Worm (Caenorhabditis elegans) whole organism, late embryonic: ENCODE measurements around the gene C03C10.7.

Experiments
- F13H6.1 ChIP-seq: sonication (generic microtip); optimal IDR thresholded peaks from 2 replicates; lab custom pipeline; 2016; ENCODE audit warnings: missing genetic modification characterization, missing compliant biosample characterization
- ceh-45 ChIP-seq: fragments of 200-800 bp; sonication (Bioruptor generic); IDR thresholded peaks from 2 replicates; pipeline ENCODE4 v1.3.6; 2022; ENCODE audit warnings: missing genetic modification reagents, missing genetic modification characterization, missing compliant biosample characterization
- ceh-48 ChIP-seq: sonication (generic microtip); optimal IDR thresholded peaks from 2 replicates; lab custom pipeline; 2016; ENCODE audit warnings: missing genetic modification characterization, inconsistent platforms, missing compliant biosample characterization
- eyg-1 ChIP-seq: sonication (generic microtip); optimal IDR thresholded peaks from 2 replicates; lab custom pipeline; 2016; ENCODE audit warnings: missing genotype, missing genetic modification characterization, missing compliant biosample characterization
- hlh-6 ChIP-seq: sonication (generic microtip); optimal IDR thresholded peaks from 2 replicates; lab custom pipeline; 2016; ENCODE audit warnings: missing genotype, missing genetic modification characterization, missing compliant biosample characterization
- hlh-8 ChIP-seq: sonication (generic microtip); optimal IDR thresholded peaks from 2 replicates; lab custom pipeline; 2016; ENCODE audit warnings: missing genotype, missing genetic modification characterization, missing compliant biosample characterization
- pha-4 ChIP-seq: fragments of 150-350 bp; optimal IDR thresholded peaks from 2 replicates; lab custom pipeline; 2018; ENCODE audit warnings: missing biosample characterization, missing genetic modification reagents, missing genetic modification characterization
- rnt-1 ChIP-seq: sonication (generic microtip); optimal IDR thresholded peaks from 2 replicates; lab custom pipeline; 2016; ENCODE audit warnings: missing genetic modification characterization, missing compliant biosample characterization

DNA sequence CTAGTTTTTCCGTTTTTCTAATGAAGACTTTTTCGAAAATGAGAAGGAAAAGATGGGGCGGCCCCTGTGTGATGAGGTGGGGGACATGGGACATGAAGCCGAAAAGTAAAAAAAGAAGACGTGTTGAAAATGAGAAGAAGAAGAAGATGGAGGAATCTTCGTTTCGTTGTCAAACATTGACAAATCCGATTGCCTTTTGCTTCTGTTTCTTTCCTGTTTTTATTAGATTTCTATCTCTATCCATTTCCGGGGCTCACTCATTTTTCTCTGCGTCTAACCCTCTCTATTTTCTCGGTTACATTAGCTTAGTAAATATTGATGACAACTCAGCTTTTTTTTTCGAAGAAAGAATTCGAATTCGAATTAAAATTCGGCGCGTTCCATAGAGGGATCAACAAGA is 23.9 kb downstream of the C03C10.7 start:
- TF ChIP-seq ceh-48 (tag; lab: Kevin White, UChicago) (no peak), hlh-8 (tag; lab: Kevin White, UChicago) (no peak), F13H6.1 (tag; lab: Kevin White, UChicago) (no peak), rnt-1 (tag; lab: Kevin White, UChicago) (no peak), eyg-1 (tag; lab: Kevin White, UChicago) (no peak), pha-4 (tag; lab: Kevin White, UChicago) (no peak), hlh-6 (tag; lab: Kevin White, UChicago) (no peak), ceh-45 (GFP tag; lab: Robert Waterston, UW) (no peak)
